Worm (Caenorhabditis elegans) whole organism, young adult: ENCODE results near the gene otub-1.

ENCODE experiments used
- atf-7 ChIP-seq: sonication (generic microtip); optimal IDR thresholded peaks from 2 replicates; lab custom pipeline; 2017; ENCODE audit warnings: mild to moderate bottlenecking, missing genetic modification characterization, missing compliant biosample characterization
- ceh-100 ChIP-seq: fragments of 200-800 bp; sonication (Bioruptor generic); IDR thresholded peaks from 2 replicates; pipeline ENCODE4 v1.3.6; 2022; ENCODE audit warnings: missing genetic modification reagents, missing genetic modification characterization, missing compliant biosample characterization
- mxl-1 ChIP-seq: sonication (generic microtip); optimal IDR thresholded peaks from 2 replicates; lab custom pipeline; 2016; ENCODE audit warnings: missing genetic modification characterization, missing compliant biosample characterization
- rec-8 ChIP-seq, 2 experiments: sonication (generic microtip); optimal IDR thresholded peaks; 2 replicates each; lab custom pipeline; 2016; ENCODE audit warnings: mild to moderate bottlenecking in 2 of 2, missing genetic modification characterization in 2 of 2, missing genetic modification reagents in 2 of 2, missing genotype in 2 of 2, missing biosample characterization in 1 of 2, missing compliant biosample characterization in 1 of 2, moderate library complexity in 1 of 2
- unc-130 ChIP-seq: sonication (generic microtip); optimal IDR thresholded peaks from 2 replicates; lab custom pipeline; 2016; ENCODE audit warnings: missing genetic modification reagents, missing genetic modification characterization, missing compliant biosample characterization
- xnd-1 ChIP-seq: sonication (generic microtip); optimal IDR thresholded peaks from 2 replicates; lab custom pipeline; 2016; ENCODE audit warnings: missing genotype, missing genetic modification reagents, missing genetic modification characterization, missing compliant biosample characterization
- zfh-2 ChIP-seq: fragments of 200-800 bp; sonication (Bioruptor generic); conservative IDR thresholded peaks from 2 replicates; pipeline ENCODE4 v1.3.6; 2022; ENCODE audit warnings: missing genetic modification reagents, missing genetic modification characterization, missing compliant biosample characterization

DNA sequence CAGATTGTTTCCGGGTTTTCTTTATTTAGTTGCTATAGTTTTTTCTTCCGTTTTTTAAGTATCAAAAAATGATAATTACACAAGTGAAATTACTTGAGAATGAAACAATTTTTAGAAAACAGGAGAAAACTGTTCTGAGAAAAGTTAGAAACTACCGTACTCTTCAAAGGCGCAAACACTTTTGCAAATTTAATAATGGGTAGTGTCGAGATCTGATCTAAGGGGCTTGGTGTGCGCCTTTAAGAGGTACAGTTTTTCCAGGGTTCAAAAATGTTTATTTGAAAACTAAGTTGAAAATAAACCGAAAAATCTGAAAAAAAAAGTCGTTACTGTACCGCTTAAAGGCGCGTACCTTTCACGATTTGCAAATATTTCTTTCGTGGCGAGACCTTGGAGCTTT, 5.5 kb upstream of the otub-1 start:
- TF ChIP-seq unc-130 (GFP tag; lab: Kevin White, UChicago) (no peak), zfh-2 (GFP tag; lab: Robert Waterston, UW) (no peak), mxl-1 (no peak), ceh-100 (no peak), atf-7 (no peak), rec-8 (tag; optimal IDR thresholded peaks at IDR 0.05; lab: Kevin White, UChicago) (no peak), xnd-1 (tag; lab: Kevin White, UChicago) (no peak)
